1 fruit fly cellular context compared by ENCODE assay signal in the genomic region with DNA sequence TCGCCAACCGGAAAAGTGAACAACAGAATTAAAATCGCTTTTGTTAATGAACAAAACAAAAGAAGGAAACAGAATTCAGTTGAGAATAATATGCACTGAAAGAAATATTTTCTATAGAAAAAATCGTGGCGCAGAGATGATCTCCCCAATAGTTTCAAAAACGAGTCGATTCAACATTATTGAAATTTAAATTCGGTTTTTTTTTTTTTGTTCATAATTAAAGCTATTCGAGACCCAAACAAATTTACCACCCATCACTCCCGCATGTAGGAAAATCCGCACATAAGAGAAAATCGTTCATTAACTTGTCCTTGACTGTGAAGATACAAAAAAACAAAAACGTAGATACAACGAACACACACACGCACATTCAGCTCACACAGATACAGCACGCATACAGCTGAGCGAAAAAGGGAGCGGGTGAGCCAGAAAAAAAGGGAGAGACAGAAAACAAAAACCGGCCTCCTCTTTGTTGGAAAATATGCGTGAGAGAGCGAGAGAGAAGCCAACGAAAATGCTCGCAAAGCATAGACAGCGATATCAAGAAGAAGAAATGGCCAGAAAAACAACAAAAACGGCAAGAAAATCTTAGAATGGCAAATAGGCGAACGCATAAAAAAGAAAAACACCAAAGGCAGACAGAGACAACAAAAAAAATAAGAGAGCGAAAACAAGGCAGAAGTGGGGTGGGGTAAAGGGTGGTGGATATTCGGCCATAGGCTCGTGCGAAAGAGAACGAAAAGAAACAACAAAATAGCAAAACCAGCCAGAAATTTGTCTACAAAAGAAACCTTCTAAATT.
TF ChIP-seq lines count a peak whose summit lies in the region.

No protein-coding gene starts in this region.

TF ChIP-seq in whole organism, embryonic, 481 proteins besides CTCF, POLR2A, EP300 and RAD21 (continued from another document):
- TF ChIP-seq sd (tag; optimal IDR thresholded peaks at IDR 0.05; lab: Kevin White, UChicago), result peak; percentile 75
- no peak for TF ChIP-seq croc (GFP tag; conservative IDR thresholded peaks at IDR 0.05; lab: Robert Waterston, UW)
- TF ChIP-seq Camta (GFP tag; optimal IDR thresholded peaks at IDR 0.05; lab: Kevin White, UChicago), result peak; percentile 49
- TF ChIP-seq tup (GFP tag; optimal IDR thresholded peaks at IDR 0.05; lab: Kevin White, UChicago), result no peak
- no peak for TF ChIP-seq H2.0 (GFP tag; IDR thresholded peaks at IDR 0.05; lab: Robert Waterston, UW)
- TF ChIP-seq CG10979 (tag; optimal IDR thresholded peaks at IDR 0.05; lab: Kevin White, UChicago), result no peak
- no peak for TF ChIP-seq CG3726 (GFP tag; IDR thresholded peaks at IDR 0.05; lab: Robert Waterston, UW)
- no peak for TF ChIP-seq fd102C (GFP tag; optimal IDR thresholded peaks at IDR 0.05; lab: Kevin White, UChicago)
- TF ChIP-seq seq (GFP tag; IDR thresholded peaks at IDR 0.05; lab: Robert Waterston, UW), result peak; percentile 59; the same call in 1 of the 2 replicates
- no peak for TF ChIP-seq salm (tag; optimal IDR thresholded peaks at IDR 0.05; lab: Kevin White, UChicago)
- TF ChIP-seq CG4424 (GFP tag; optimal IDR thresholded peaks at IDR 0.05; lab: Kevin White, UChicago), result peak; percentile 41
- peak; percentile 41; the same call in 1 of the 3 replicates for TF ChIP-seq tgo (GFP tag; IDR thresholded peaks at IDR 0.05; lab: Robert Waterston, UW)
- TF ChIP-seq lola (GFP tag; optimal IDR thresholded peaks at IDR 0.05; lab: Kevin White, UChicago), result no peak
- no peak for TF ChIP-seq Spps (tag; optimal IDR thresholded peaks at IDR 0.05; lab: Kevin White, UChicago)
- TF ChIP-seq lmd (GFP tag; IDR thresholded peaks at IDR 0.05; lab: Robert Waterston, UW), result peak; percentile 55; the same call in 1 of the 2 replicates
- no peak for TF ChIP-seq ac (GFP tag; optimal IDR thresholded peaks at IDR 0.05; lab: Kevin White, UChicago)
- no peak for TF ChIP-seq CG10543 (GFP tag; optimal IDR thresholded peaks at IDR 0.05; lab: Kevin White, UChicago)
- TF ChIP-seq z (GFP tag; IDR thresholded peaks at IDR 0.05; lab: Robert Waterston, UW), result no peak
- peak; percentile 60 for TF ChIP-seq pfk (GFP tag; optimal IDR thresholded peaks at IDR 0.05; lab: Kevin White, UChicago)
- peak; percentile 67 for TF ChIP-seq gem (tag; optimal IDR thresholded peaks at IDR 0.05; lab: Kevin White, UChicago)
- TF ChIP-seq Med (GFP tag; lab: Kevin White, UChicago), result peak; percentile 89
- no peak for TF ChIP-seq zen2 (GFP tag; IDR thresholded peaks at IDR 0.05; lab: Robert Waterston, UW; ENCODE audit: partially characterized antibody)
- peak; percentile 41 for TF ChIP-seq grau (tag; optimal IDR thresholded peaks at IDR 0.05; lab: Kevin White, UChicago)
- TF ChIP-seq bcd (GFP tag; optimal IDR thresholded peaks at IDR 0.05; lab: Kevin White, UChicago), result peak; percentile 25
- TF ChIP-seq CG15269 (tag; optimal IDR thresholded peaks at IDR 0.05; lab: Kevin White, UChicago), result peak; percentile 8
- no peak for TF ChIP-seq Taf1 (GFP tag; IDR thresholded peaks at IDR 0.05; lab: Robert Waterston, UW)
- TF ChIP-seq Hr3 (GFP tag; optimal IDR thresholded peaks at IDR 0.05; lab: Kevin White, UChicago), result no peak
- peak; percentile 20; the same call in 1 of the 2 replicates for TF ChIP-seq CG11247 (GFP tag; IDR thresholded peaks at IDR 0.05; lab: Robert Waterston, UW)
- peak; percentile 16 for TF ChIP-seq az2 (GFP tag; optimal IDR thresholded peaks at IDR 0.05; lab: Kevin White, UChicago)
- peak; percentile 24 for TF ChIP-seq bigmax (GFP tag; optimal IDR thresholded peaks at IDR 0.05; lab: Kevin White, UChicago)
- no peak for TF ChIP-seq ERR (GFP tag; optimal IDR thresholded peaks at IDR 0.05; lab: Kevin White, UChicago)
- TF ChIP-seq CG1832 (GFP tag; optimal IDR thresholded peaks at IDR 0.05; lab: Kevin White, UChicago), result peak; percentile 80
- TF ChIP-seq CG2199 (GFP tag; IDR thresholded peaks at IDR 0.05; lab: Robert Waterston, UW), result no peak
- TF ChIP-seq CG9817 (tag; optimal IDR thresholded peaks at IDR 0.05; lab: Kevin White, UChicago), result peak; percentile 5
- TF ChIP-seq CG4404 (GFP tag; IDR thresholded peaks at IDR 0.05; lab: Robert Waterston, UW), result no peak
- peak in 1 of 2 experiments; percentile 20 for TF ChIP-seq insv (GFP tag; optimal IDR thresholded peaks at IDR 0.05; lab: Kevin White, UChicago)
- no peak for TF ChIP-seq cas (GFP tag; IDR thresholded peaks at IDR 0.05; lab: Robert Waterston, UW)
- TF ChIP-seq CG16813 (GFP tag; IDR thresholded peaks at IDR 0.05; lab: Robert Waterston, UW; ENCODE audit: partially characterized antibody), result no peak
- TF ChIP-seq gcm (GFP tag; optimal IDR thresholded peaks at IDR 0.05; lab: Kevin White, UChicago), result no peak
- TF ChIP-seq CG12744 (GFP tag; optimal IDR thresholded peaks at IDR 0.05; lab: Kevin White, UChicago), result peak; percentile 58
- no peak for TF ChIP-seq tap (tag; optimal IDR thresholded peaks at IDR 0.05; lab: Kevin White, UChicago)
- peak; percentile 36 for TF ChIP-seq Fer3 (tag; optimal IDR thresholded peaks at IDR 0.05; lab: Kevin White, UChicago)
- TF ChIP-seq CG6813 (GFP tag; optimal IDR thresholded peaks at IDR 0.05; lab: Kevin White, UChicago), result peak; percentile 21
- no peak for TF ChIP-seq CG10321 (GFP tag; IDR thresholded peaks at IDR 0.05; lab: Robert Waterston, UW)
- no peak for TF ChIP-seq TFAM (GFP tag; optimal IDR thresholded peaks at IDR 0.05; lab: Kevin White, UChicago)
- TF ChIP-seq CG34376 (GFP tag; optimal IDR thresholded peaks at IDR 0.05; lab: Kevin White, UChicago), result peak; percentile 4
- TF ChIP-seq CG14667 (GFP tag; IDR thresholded peaks at IDR 0.05; lab: Robert Waterston, UW), result no peak
TF ChIP-seq in whole organism, embryonic: peak in this region for 189.
